Fruit fly (Drosophila melanogaster): Measurements from ENCODE around the gene mrn.

Gene mrn

DNA sequence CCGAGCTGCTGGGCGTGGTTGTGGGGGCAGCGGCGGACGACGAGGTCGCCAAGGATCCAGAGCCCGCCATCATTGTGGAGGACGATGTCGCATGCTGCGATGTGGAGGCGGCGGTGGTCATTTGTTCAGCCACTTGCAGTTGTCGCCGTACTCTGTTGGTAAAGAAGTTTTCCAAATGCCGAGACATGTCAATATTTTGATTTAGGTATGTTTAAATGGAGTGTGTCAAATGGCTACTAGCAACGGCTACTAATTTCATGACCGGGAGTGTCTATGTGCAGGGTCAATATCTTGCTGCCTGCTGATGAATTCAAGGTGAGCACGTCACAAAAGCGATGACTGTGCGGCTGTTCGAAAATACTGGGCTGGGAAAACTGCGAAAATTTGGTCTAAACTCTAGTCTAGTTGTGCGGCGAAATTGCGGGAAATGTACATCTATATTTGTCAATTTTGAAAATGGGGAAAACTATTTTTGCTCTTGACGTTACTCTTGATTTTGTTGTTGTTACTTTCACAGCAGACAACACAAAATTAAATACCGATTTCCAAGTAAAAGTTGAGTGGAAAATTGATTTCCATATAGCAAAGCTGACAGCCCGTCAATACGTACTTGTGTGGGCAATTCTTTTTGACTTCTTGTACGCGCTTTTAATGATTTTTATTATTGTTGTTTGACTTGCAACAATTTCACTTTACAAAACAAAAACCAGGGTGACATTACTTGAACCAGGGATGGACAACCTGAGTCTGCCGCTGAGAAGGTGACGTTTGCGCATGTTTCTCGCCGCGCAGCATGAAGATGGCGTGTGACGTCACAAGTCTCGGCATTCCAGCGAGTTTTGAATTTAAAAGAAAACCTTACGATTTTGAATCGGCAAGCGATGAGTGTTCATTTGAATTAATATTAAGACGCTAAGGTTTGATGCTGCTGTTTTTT lies 7.4 kb upstream of the mrn start, which contains the start of gene CG7656 (continued):
- peak; percentile 40 for TF ChIP-seq CG10654 (GFP tag; optimal IDR thresholded peaks at IDR 0.05)
- TF ChIP-seq bbx (GFP tag; IDR thresholded peaks at IDR 0.05; ENCODE audit: partially characterized antibody): no peak
- TF ChIP-seq Tbp (GFP tag; optimal IDR thresholded peaks at IDR 0.05): no peak
- TF ChIP-seq Vsx1 (GFP tag; optimal IDR thresholded peaks at IDR 0.05): no peak
- TF ChIP-seq tgo (GFP tag; IDR thresholded peaks at IDR 0.05): no peak
- TF ChIP-seq en (GFP tag; optimal IDR thresholded peaks at IDR 0.05): peak; percentile 25
- peak; percentile 45 for TF ChIP-seq gcm2 (GFP tag; optimal IDR thresholded peaks at IDR 0.05)
- TF ChIP-seq CG2116 (GFP tag; optimal IDR thresholded peaks at IDR 0.05): peak; percentile 51
- peak; percentile 78 for TF ChIP-seq dm (GFP tag; optimal IDR thresholded peaks at IDR 0.05)
- TF ChIP-seq CG4328 (GFP tag; optimal IDR thresholded peaks at IDR 0.05): no peak
- TF ChIP-seq CG8281 (tag; optimal IDR thresholded peaks at IDR 0.05): no peak
- peak in 1 of 2 experiments; percentile 30 for TF ChIP-seq Hr78 (GFP tag; optimal IDR thresholded peaks at IDR 0.05)
- TF ChIP-seq Spps (tag; optimal IDR thresholded peaks at IDR 0.05): no peak
- peak; percentile 39 for TF ChIP-seq CG17359 (tag; optimal IDR thresholded peaks at IDR 0.05)
- no peak for TF ChIP-seq jing (GFP tag; optimal IDR thresholded peaks at IDR 0.05)
- peak; percentile 49 for TF ChIP-seq Myb (GFP tag; optimal IDR thresholded peaks at IDR 0.05)
- TF ChIP-seq HLH3B (GFP tag; IDR thresholded peaks at IDR 0.05): no peak
- 0 out of 2 replicates have a peak, but pooled peaks have one; percentile 50 for TF ChIP-seq CG32767 (GFP tag; IDR thresholded peaks at IDR 0.05)

dm6 chr3L:15583504-15583903 lies 3.2 kb upstream of the mrn start, which contains the start of gene AIMP2:
Gene AIMP2, plus strand, starts transcription at chr3L:15583638.
- TF ChIP-seq ewg (GFP tag; optimal IDR thresholded peaks at IDR 0.05) (no peak), pan (optimal IDR thresholded peaks at IDR 0.05) (no peak), pan (GFP tag; optimal IDR thresholded peaks at IDR 0.05 in 1 of 2, IDR thresholded peaks at IDR 0.05 in 1 of 2) (no peak), Doc3 (GFP tag; IDR thresholded peaks at IDR 0.05; ENCODE audit: partially characterized antibody) (0 out of 3 replicates have a peak, but pooled peaks have one; percentile 33), CG8359 (GFP tag; optimal IDR thresholded peaks at IDR 0.05; ENCODE audit: borderline replicate concordance) (no peak), p53 (GFP tag; optimal IDR thresholded peaks at IDR 0.05) (no peak), Nf-YB (GFP tag; optimal IDR thresholded peaks at IDR 0.05) (no peak), CrebB (tag; optimal IDR thresholded peaks at IDR 0.05) (no peak), CkIIα-i1 (GFP tag; IDR thresholded peaks at IDR 0.05) (no peak), prd (optimal IDR thresholded peaks at IDR 0.05) (no peak), prd (GFP tag; IDR thresholded peaks at IDR 0.05) (no peak), CG17612 (GFP tag; IDR thresholded peaks at IDR 0.05) (no peak), CG9797 (GFP tag; optimal IDR thresholded peaks at IDR 0.05) (peak; percentile 78), tin (GFP tag; optimal IDR thresholded peaks at IDR 0.05) (no peak), Side (GFP tag; optimal IDR thresholded peaks at IDR 0.05) (no peak), unpg (GFP tag; optimal IDR thresholded peaks at IDR 0.05) (no peak), Poxn (GFP tag; IDR thresholded peaks at IDR 0.05) (no peak), pros (GFP tag; optimal IDR thresholded peaks at IDR 0.05) (no peak), trh (GFP tag; optimal IDR thresholded peaks at IDR 0.05) (no peak), CG3995 (GFP tag; optimal IDR thresholded peaks at IDR 0.05) (no peak), CG4404 (GFP tag; IDR thresholded peaks at IDR 0.05) (no peak), CG17829 (tag; optimal IDR thresholded peaks at IDR 0.05) (no peak), Xbp1 (GFP tag; optimal IDR thresholded peaks at IDR 0.05) (no peak), ara (GFP tag; IDR thresholded peaks at IDR 0.05) (no peak), ind (GFP tag; optimal IDR thresholded peaks at IDR 0.05) (no peak), E2f2 (GFP tag; IDR thresholded peaks at IDR 0.05) (peak; percentile 89), CG6765 (GFP tag; optimal IDR thresholded peaks at IDR 0.05) (no peak), Asciz (GFP tag; optimal IDR thresholded peaks at IDR 0.05) (no peak), toy (GFP tag; IDR thresholded peaks at IDR 0.05) (no peak), CG8944 (GFP tag; optimal IDR thresholded peaks at IDR 0.05) (no peak), knrl (GFP tag; IDR thresholded peaks at IDR 0.05; ENCODE audit: partially characterized antibody) (no peak), z (GFP tag; IDR thresholded peaks at IDR 0.05) (no peak)

All from whole organism, embryonic.